Worm (Caenorhabditis elegans) whole organism, mixed stage, embryonic: Measurements from ENCODE around the gene F25D1.5.
A peak's percentile ranks its signal among the peaks of the same experiment; 100 is the strongest.

Source experiments
- M03D4.4 ChIP-seq: sonication (generic microtip); optimal IDR thresholded peaks from 2 replicates; lab custom pipeline; 2017; ENCODE audit warnings: mild to moderate bottlenecking, missing genetic modification characterization, missing compliant biosample characterization
- bed-3 ChIP-seq: fragments of 200-800 bp; sonication (Bioruptor generic); optimal IDR thresholded peaks from 3 replicates; lab custom pipeline; 2018; ENCODE audit warnings: mild to moderate bottlenecking, missing genetic modification characterization, moderate library complexity, missing compliant biosample characterization
- blmp-1 ChIP-seq: fragments of 150-350 bp; optimal IDR thresholded peaks from 2 replicates; lab custom pipeline; 2014; ENCODE audit warnings: missing biosample characterization, missing genetic modification characterization
- ceh-39 ChIP-seq: fragments of 150-350 bp; optimal IDR thresholded peaks from 2 replicates; lab custom pipeline; 2014; ENCODE audit warnings: missing biosample characterization, missing genetic modification characterization
- ceh-43 ChIP-seq: fragments of 200-800 bp; sonication (Bioruptor generic); optimal IDR thresholded peaks from 2 replicates; lab custom pipeline; 2018; ENCODE audit warnings: mild to moderate bottlenecking, missing genetic modification characterization, moderate library complexity, missing compliant biosample characterization
- ceh-83 ChIP-seq: fragments of 200-800 bp; sonication (Bioruptor generic); optimal IDR thresholded peaks from 2 replicates; lab custom pipeline; 2018; ENCODE audit warnings: mild to moderate bottlenecking, missing genetic modification characterization, missing compliant biosample characterization
- ces-1 ChIP-seq: fragments of 150-350 bp; optimal IDR thresholded peaks from 2 replicates; lab custom pipeline; 2014; ENCODE audit warnings: missing biosample characterization, missing genetic modification reagents, missing genetic modification characterization
- cnd-1 ChIP-seq: fragments of 200-800 bp; sonication (Bioruptor generic); optimal IDR thresholded peaks from 2 replicates; lab custom pipeline; 2018; ENCODE audit warnings: mild to moderate bottlenecking, missing genetic modification characterization, missing compliant biosample characterization
- drap-1 ChIP-seq: fragments of 200-800 bp; sonication (Bioruptor generic); optimal IDR thresholded peaks from 3 replicates; lab custom pipeline; 2018; ENCODE audit warnings: mild to moderate bottlenecking, missing genetic modification characterization, missing compliant biosample characterization
- elt-1 ChIP-seq: sonication (generic microtip); optimal IDR thresholded peaks from 2 replicates; lab custom pipeline; 2017; ENCODE audit warnings: missing genetic modification characterization, mild to moderate bottlenecking, missing compliant biosample characterization, antibody characterized with exemption, moderate library complexity, borderline replicate concordance; ENCODE audit not compliant: insufficient read depth
- elt-3 ChIP-seq: fragments of 150-350 bp; optimal IDR thresholded peaks from 2 replicates; lab custom pipeline; 2014; ENCODE audit warnings: missing biosample characterization, missing genetic modification characterization
- flh-1 ChIP-seq: fragments of 200-800 bp; sonication (Bioruptor generic); optimal IDR thresholded peaks from 2 replicates; lab custom pipeline; 2018; ENCODE audit warnings: mild to moderate bottlenecking, missing genetic modification characterization, moderate library complexity, missing compliant biosample characterization
- ham-2 ChIP-seq: fragments of 200-800 bp; sonication (Bioruptor generic); optimal IDR thresholded peaks from 2 replicates; lab custom pipeline; 2018; ENCODE audit warnings: mild to moderate bottlenecking, missing genetic modification characterization, missing compliant biosample characterization
- hlh-1 ChIP-seq: fragments of 150-350 bp; optimal IDR thresholded peaks from 2 replicates; lab custom pipeline; 2014; ENCODE audit warnings: missing biosample characterization, missing genetic modification reagents, missing genetic modification characterization
- lin-13 ChIP-seq: fragments of 150-350 bp; optimal IDR thresholded peaks from 2 replicates; lab custom pipeline; 2014; ENCODE audit warnings: missing biosample characterization, missing genetic modification characterization
- lin-32 ChIP-seq: fragments of 200-800 bp; sonication (Bioruptor generic); optimal IDR thresholded peaks from 2 replicates; lab custom pipeline; 2018; ENCODE audit warnings: mild to moderate bottlenecking, missing genetic modification characterization, missing compliant biosample characterization
- lsy-2 ChIP-seq: fragments of 150-350 bp; optimal IDR thresholded peaks from 2 replicates; lab custom pipeline; 2014; ENCODE audit warnings: missing biosample characterization, missing genetic modification characterization
- mab-5 ChIP-seq: fragments of 150-350 bp; optimal IDR thresholded peaks from 2 replicates; lab custom pipeline; 2014; ENCODE audit warnings: missing biosample characterization, missing genetic modification characterization
- mep-1 ChIP-seq: fragments of 150-350 bp; optimal IDR thresholded peaks from 2 replicates; lab custom pipeline; 2017; ENCODE audit warnings: missing biosample characterization, missing genetic modification reagents, missing genetic modification characterization, inconsistent platforms
- mls-2 ChIP-seq: sonication (generic microtip); optimal IDR thresholded peaks from 2 replicates; lab custom pipeline; 2016; ENCODE audit warnings: mild to moderate bottlenecking, missing genetic modification characterization, moderate library complexity, missing compliant biosample characterization
- nhr-12 ChIP-seq: fragments of 150-350 bp; optimal IDR thresholded peaks from 2 replicates; lab custom pipeline; 2014; ENCODE audit warnings: missing biosample characterization, missing genetic modification characterization
- nhr-2 ChIP-seq: fragments of 150-350 bp; optimal IDR thresholded peaks from 2 replicates; lab custom pipeline; 2014; ENCODE audit warnings: missing biosample characterization, missing genetic modification characterization
- nhr-237 ChIP-seq: fragments of 150-350 bp; optimal IDR thresholded peaks from 2 replicates; lab custom pipeline; 2014; ENCODE audit warnings: missing biosample characterization, missing genetic modification characterization
- nhr-28 ChIP-seq: fragments of 150-350 bp; optimal IDR thresholded peaks from 2 replicates; lab custom pipeline; 2014; ENCODE audit warnings: missing biosample characterization, missing genetic modification characterization
- nhr-76 ChIP-seq: sonication (generic microtip); optimal IDR thresholded peaks from 2 replicates; lab custom pipeline; 2017; ENCODE audit warnings: missing biosample characterization, missing genetic modification characterization
- pha-4 ChIP-seq: fragments of 150-350 bp; optimal IDR thresholded peaks from 2 replicates; lab custom pipeline; 2018; ENCODE audit warnings: missing biosample characterization, missing genetic modification reagents, missing genetic modification characterization
- snpc-4 ChIP-seq: fragments of 150-350 bp; optimal IDR thresholded peaks from 2 replicates; lab custom pipeline; 2014; ENCODE audit warnings: missing biosample characterization, missing genetic modification characterization
- sptf-1 ChIP-seq: sonication (generic microtip); optimal IDR thresholded peaks from 2 replicates; lab custom pipeline; 2017; ENCODE audit warnings: mild to moderate bottlenecking, missing genetic modification characterization, moderate library complexity, missing compliant biosample characterization
- tbx-8 ChIP-seq: fragments of 200-800 bp; sonication (Bioruptor generic); optimal IDR thresholded peaks from 2 replicates; lab custom pipeline; 2018; ENCODE audit warnings: mild to moderate bottlenecking, missing genetic modification characterization, moderate library complexity, missing compliant biosample characterization
- unc-120 ChIP-seq: sonication (generic microtip); optimal IDR thresholded peaks from 2 replicates; lab custom pipeline; 2017; ENCODE audit warnings: missing genetic modification characterization, missing compliant biosample characterization; ENCODE audit not compliant: poor library complexity, severe bottlenecking
- unc-39 ChIP-seq: fragments of 150-350 bp; optimal IDR thresholded peaks from 2 replicates; lab custom pipeline; 2014; ENCODE audit warnings: missing biosample characterization, missing genetic modification characterization
- unc-62 ChIP-seq: fragments of 150-350 bp; optimal IDR thresholded peaks from 2 replicates; lab custom pipeline; 2014; ENCODE audit warnings: missing biosample characterization, missing genetic modification reagents, missing genetic modification characterization
- zip-8 ChIP-seq: fragments of 150-350 bp; optimal IDR thresholded peaks from 2 replicates; lab custom pipeline; 2014; ENCODE audit warnings: missing biosample characterization, missing genetic modification characterization
- ztf-11 ChIP-seq: fragments of 150-350 bp; optimal IDR thresholded peaks from 2 replicates; lab custom pipeline; 2014; ENCODE audit warnings: missing biosample characterization, missing genetic modification characterization

The F25D1.5 gene

ce11 chrV:10581837-10582300 lies 35.3 kb upstream of the F25D1.5 start, which contains the start of gene T21C9.6:
T21C9.6 (plus strand) TSS chrV:10581887.
- TF ChIP-seq nhr-12 (tag; lab: Kevin White, UChicago) (no peak), unc-39 (tag; lab: Kevin White, UChicago) (no peak), elt-3 (no peak), sptf-1 (tag; lab: Kevin White, UChicago) (no peak), snpc-4 (tag; lab: Kevin White, UChicago) (no peak), nhr-76 (tag; lab: Kevin White, UChicago) (no peak), mls-2 (tag; lab: Kevin White, UChicago) (no peak), nhr-2 (tag; lab: Kevin White, UChicago) (no peak), mep-1 (no peak), unc-62 (GFP tag; lab: Kevin White, UChicago) (no peak), lin-32 (GFP tag; lab: Kevin White, UChicago) (no peak)

DNA sequence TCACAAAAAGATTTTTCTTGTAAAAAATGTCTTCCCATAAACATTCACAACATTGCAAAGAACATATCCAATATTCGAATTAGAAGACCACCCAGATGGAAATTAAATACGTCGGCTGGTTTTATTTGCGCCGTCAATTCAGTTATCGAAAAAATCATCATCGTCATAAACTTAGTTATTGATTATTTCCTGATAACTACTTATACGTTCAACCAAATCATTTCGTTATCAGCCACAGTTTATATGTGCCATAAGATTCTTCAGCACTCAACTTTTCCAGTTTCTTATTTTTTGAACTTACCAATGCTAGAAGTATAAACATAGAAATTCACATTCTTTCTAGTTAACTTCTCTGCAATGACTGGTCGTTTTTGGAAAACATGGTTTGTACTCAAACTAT lies 34.1 kb upstream of the F25D1.5 start:
- TF ChIP-seq unc-62 (GFP tag; lab: Kevin White, UChicago) (no peak), blmp-1 (tag; lab: Kevin White, UChicago) (no peak), zip-8 (no peak), ztf-11 (tag; lab: Kevin White, UChicago) (no peak), lin-32 (GFP tag; lab: Kevin White, UChicago) (no peak), elt-1 (tag; lab: Kevin White, UChicago) (no peak), lsy-2 (tag; lab: Kevin White, UChicago) (no peak), nhr-12 (tag; lab: Kevin White, UChicago) (no peak), unc-39 (tag; lab: Kevin White, UChicago) (no peak), ceh-43 (GFP tag; lab: Kevin White, UChicago) (no peak), ceh-83 (no peak), mls-2 (tag; lab: Kevin White, UChicago) (no peak), snpc-4 (tag; lab: Kevin White, UChicago) (no peak), mab-5 (tag; lab: Kevin White, UChicago) (no peak), bed-3 (no peak), tbx-8 (no peak)
- TF ChIP-seq, all 35 proteins: peak for 0

ce11 chrV:10578938-10579337 lies 32.4 kb upstream of the F25D1.5 start, which contains the start of the genes erh-1 and lpd-9:
erh-1 (minus strand) TSS chrV:10579141.
lpd-9 (plus strand) TSS chrV:10579305.
- TF ChIP-seq nhr-237 (tag; lab: Kevin White, UChicago) (no peak), lsy-2 (tag; lab: Kevin White, UChicago) (peak; percentile 66), snpc-4 (tag; lab: Kevin White, UChicago) (no peak), ces-1 (peak; percentile 22), ceh-39 (tag; lab: Kevin White, UChicago) (no peak), nhr-12 (tag; lab: Kevin White, UChicago) (no peak), flh-1 (GFP tag; lab: Kevin White, UChicago) (no peak), mab-5 (tag; lab: Kevin White, UChicago) (no peak), ceh-83 (no peak), bed-3 (no peak), elt-1 (tag; lab: Kevin White, UChicago) (no peak), tbx-8 (no peak), ceh-43 (GFP tag; lab: Kevin White, UChicago) (no peak), drap-1 (GFP tag; lab: Kevin White, UChicago) (no peak), unc-62 (GFP tag; lab: Kevin White, UChicago) (no peak), nhr-2 (tag; lab: Kevin White, UChicago) (no peak), cnd-1 (peak; percentile 23), ham-2 (GFP tag; lab: Kevin White, UChicago) (no peak), lin-13 (tag; lab: Kevin White, UChicago) (peak; percentile 46), pha-4 (tag; lab: Kevin White, UChicago) (peak; percentile 79), elt-3 (no peak), mep-1 (peak; percentile 73), M03D4.4 (tag; lab: Kevin White, UChicago) (no peak), unc-39 (tag; lab: Kevin White, UChicago) (no peak), hlh-1 (no peak), ztf-11 (tag; lab: Kevin White, UChicago) (no peak), unc-120 (tag; lab: Kevin White, UChicago) (no peak)

DNA sequence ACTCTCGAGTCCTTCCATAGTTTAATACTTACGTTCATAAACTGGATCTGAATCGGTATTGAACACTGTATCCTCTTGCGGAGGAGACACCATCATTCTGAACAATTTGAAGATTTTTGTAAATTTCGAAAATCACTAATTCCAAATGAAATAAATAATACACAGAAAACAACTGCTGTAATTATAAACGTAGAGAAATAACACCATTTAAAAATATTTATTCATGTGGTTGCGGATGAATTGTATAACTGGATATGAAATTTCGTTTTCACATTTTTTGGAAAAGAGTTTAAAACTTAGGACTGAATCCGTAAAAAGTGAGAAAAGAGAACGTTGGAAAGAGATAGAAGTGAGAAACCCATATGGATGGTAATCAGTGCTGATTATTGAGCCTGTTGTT lies 31.6 kb upstream of the F25D1.5 start, which contains the start of gene mics-1:
Gene mics-1 (minus strand): TSS at position 101 of the 400 bp plus-strand sequence.
- TF ChIP-seq ceh-43 (GFP tag; lab: Kevin White, UChicago) (no peak), nhr-76 (tag; lab: Kevin White, UChicago) (no peak), bed-3 (no peak), nhr-28 (tag; lab: Kevin White, UChicago) (no peak), lsy-2 (tag; lab: Kevin White, UChicago) (no peak), unc-39 (tag; lab: Kevin White, UChicago) (no peak), lin-13 (tag; lab: Kevin White, UChicago) (no peak), snpc-4 (tag; lab: Kevin White, UChicago) (no peak)
